Fruit fly (Drosophila melanogaster) whole organism: ENCODE measurements around the gene Cda5.

Source experiments
- CG8478 ChIP-seq: fragments of >200 bp; optimal IDR thresholded peaks from 2 replicates; lab custom pipeline; 2018; ENCODE audit warnings: inconsistent platforms
- Dll ChIP-seq: fragments of >200 bp; optimal IDR thresholded peaks from 2 replicates; lab custom pipeline; 2017
- EcR ChIP-seq, 2 experiments: fragments of >200 bp; optimal IDR thresholded peaks; 2 replicates each; lab custom pipeline; 2017; ENCODE audit warnings: missing biosample characterization in 2 of 2, missing genetic modification characterization in 2 of 2, missing genetic modification reagents in 2 of 2
- pan ChIP-seq: fragments of >200 bp; optimal IDR thresholded peaks from 2 replicates; lab custom pipeline; 2017
- psq ChIP-seq: fragments of >200 bp; optimal IDR thresholded peaks from 2 replicates; lab custom pipeline; 2017
- usp ChIP-seq: fragments of >200 bp; optimal IDR thresholded peaks from 2 replicates; lab custom pipeline; 2017; ENCODE audit warnings: missing biosample characterization, missing genetic modification characterization, mixed read lengths

Cda5 gene

DNA sequence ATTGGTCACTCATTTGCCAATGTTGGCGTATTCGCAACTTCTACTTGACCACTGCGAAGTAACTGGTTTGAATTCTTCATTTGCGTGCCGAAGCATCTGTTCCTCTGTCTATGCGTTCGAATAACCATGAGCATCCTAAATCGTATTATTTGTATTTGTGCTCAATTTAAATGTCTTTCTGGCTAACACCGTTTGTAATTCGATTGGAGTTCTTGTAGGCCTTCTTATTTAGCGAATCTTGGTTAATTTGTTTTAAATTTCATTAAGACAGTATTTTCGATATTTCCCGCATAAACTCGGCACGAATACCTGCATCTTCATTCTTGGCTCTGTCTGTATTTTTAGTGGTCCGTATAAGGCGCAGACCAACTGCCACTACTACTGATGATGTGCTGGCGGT lies 26.6 kb upstream of the Cda5 start:
- TF ChIP-seq CG8478 (lab: Kevin White, UChicago) (no peak), EcR (GFP tag; optimal IDR thresholded peaks at IDR 0.05; lab: Kevin White, UChicago) (no peak), Dll (lab: Kevin White, UChicago) (no peak), pan (lab: Kevin White, UChicago) (no peak), psq (lab: Kevin White, UChicago) (no peak), usp (GFP tag; lab: Kevin White, UChicago) (no peak)

DNA sequence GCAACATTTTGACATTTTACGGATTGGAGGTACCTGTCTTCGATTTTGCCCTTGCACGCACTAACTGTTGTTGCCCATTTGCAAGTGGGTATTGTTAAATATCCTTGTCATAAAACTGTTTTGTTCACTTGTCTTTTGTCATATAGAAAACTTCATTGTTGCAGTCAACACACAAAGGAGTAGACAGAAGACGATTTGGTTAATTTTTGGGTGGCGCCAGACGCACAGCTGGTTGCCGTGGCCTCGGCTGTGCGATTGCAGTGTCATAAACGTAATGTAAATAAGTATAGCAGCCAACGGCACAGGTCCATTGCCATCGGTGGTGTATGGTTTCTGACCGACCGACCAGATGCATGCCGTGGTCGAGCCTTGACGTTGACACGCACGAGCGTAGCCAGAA lies 26.1 kb upstream of the Cda5 start:
- TF ChIP-seq pan (lab: Kevin White, UChicago) (no peak), usp (GFP tag; lab: Kevin White, UChicago) (no peak), Dll (lab: Kevin White, UChicago) (no peak), psq (lab: Kevin White, UChicago) (no peak), EcR (GFP tag; optimal IDR thresholded peaks at IDR 0.05; lab: Kevin White, UChicago) (no peak), CG8478 (lab: Kevin White, UChicago) (no peak)

DNA sequence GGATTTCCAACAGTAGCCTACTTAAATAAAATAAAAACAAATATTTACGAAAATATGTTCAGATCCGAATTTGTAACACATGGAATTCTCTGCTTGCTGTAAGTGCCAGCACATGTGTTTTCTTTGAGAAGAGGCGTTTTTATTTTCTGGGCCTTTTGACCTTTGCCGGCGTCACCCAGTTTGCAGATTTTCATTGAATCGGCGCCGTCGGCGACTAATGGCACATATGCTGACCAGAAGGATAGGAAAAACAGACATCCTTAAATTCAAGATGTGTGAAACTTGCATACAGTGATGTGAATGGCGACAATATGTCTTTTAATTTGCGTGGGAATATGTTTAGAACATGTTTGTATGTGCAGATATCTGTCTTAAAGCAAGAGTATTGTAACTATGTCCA lies 24.9 kb upstream of the Cda5 start:
- TF ChIP-seq CG8478 (lab: Kevin White, UChicago) = no peak
- TF ChIP-seq Dll (lab: Kevin White, UChicago) = no peak
- TF ChIP-seq EcR (GFP tag; optimal IDR thresholded peaks at IDR 0.05; lab: Kevin White, UChicago) = no peak
- TF ChIP-seq pan (lab: Kevin White, UChicago) = no peak
- no peak for TF ChIP-seq usp (GFP tag; lab: Kevin White, UChicago)
- TF ChIP-seq psq (lab: Kevin White, UChicago) = no peak

DNA sequence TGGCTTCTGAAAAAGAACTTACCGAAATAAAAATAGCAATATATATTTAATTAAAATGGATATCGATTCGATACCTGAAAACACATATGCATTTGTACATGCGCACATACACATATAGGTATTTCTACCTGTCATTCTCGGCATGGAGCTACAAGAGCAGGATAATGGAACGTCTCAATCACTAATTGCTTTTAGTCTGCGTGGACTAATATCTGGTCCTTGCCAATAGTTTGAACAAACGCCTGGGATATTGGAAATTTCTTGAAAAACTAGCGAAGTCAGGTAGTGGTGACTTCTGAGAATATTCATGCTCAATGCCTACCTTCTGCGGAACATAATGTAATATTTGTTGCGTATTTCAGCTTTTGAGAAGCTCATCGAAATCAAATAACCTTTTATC lies 24.0 kb upstream of the Cda5 start:
- TF ChIP-seq CG8478 (lab: Kevin White, UChicago) (no peak), Dll (lab: Kevin White, UChicago) (no peak), psq (lab: Kevin White, UChicago) (no peak), EcR (GFP tag; optimal IDR thresholded peaks at IDR 0.05; lab: Kevin White, UChicago) (no peak), pan (lab: Kevin White, UChicago) (no peak), usp (GFP tag; lab: Kevin White, UChicago) (no peak)

DNA sequence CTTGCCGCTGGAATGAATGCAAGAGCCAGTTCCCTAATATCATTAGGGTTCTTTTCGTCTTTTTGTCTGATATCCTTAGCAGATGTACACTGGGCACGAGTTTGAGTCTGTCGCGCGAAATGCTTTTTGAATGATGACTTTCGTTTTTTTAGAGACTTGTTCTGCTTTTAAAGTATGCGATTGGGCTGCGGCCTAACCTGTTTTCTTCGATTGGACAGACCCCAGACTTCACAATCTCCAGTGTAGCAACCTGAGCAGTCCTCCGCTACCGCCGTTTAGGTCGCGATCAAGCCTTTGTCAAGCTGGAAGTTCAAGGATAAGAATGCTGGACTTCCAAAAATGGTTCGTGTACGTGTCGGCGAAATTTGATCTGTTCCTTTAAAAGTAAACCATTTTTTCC lies 23.3 kb upstream of the Cda5 start:
- no peak for TF ChIP-seq Dll (lab: Kevin White, UChicago)

DNA sequence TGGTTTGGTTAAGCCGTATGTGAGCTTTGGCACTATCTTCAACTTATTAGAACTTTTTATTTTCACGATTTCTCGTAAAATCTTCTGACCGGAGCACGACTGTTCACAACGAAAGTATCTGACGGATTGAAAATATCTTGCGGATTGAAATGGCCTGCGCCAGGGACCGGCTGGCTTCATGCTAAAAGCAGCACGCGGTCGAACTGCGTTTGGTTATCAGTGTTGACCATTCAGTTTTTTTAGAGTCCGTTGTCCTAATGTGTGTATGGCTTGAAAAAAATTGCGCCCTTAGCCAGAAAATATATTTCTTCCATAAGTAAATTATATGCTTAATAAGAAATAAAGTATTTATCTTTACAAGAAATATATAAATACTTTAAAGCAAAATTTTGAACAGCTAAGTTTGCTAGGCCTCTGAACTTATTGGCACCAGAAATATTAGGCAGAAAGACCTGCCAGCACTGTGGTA lies 22.1 kb upstream of the Cda5 start, which contains the start of gene net:
net (minus strand) TSS at position 133 of the 469 bp plus-strand sequence.
- no peak for TF ChIP-seq usp (GFP tag; lab: Kevin White, UChicago)
- TF ChIP-seq pan (lab: Kevin White, UChicago) = no peak
- TF ChIP-seq Dll (lab: Kevin White, UChicago) = no peak
- TF ChIP-seq EcR (GFP tag; optimal IDR thresholded peaks at IDR 0.05; lab: Kevin White, UChicago) = no peak
- no peak for TF ChIP-seq psq (lab: Kevin White, UChicago)
- TF ChIP-seq CG8478 (lab: Kevin White, UChicago) = no peak

DNA sequence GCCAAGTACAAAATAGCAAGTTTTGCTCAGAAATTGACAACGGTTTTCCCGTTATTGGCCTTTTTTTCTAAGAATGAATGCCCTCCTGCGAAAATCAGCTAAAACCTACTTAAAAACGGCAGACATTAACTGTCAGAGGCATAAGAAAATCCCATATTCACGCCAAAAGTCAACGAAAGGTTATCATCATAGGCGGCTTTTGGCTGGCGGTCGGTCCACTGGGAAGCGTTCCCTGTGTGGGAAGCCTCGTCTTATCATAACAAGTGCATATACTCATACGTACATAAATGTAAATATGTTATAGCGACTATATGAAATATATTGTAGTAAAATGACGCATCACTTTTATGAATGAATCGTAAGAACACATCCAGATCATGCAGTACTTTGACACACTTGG lies 20.5 kb upstream of the Cda5 start:
- TF ChIP-seq CG8478 (lab: Kevin White, UChicago) = no peak

DNA sequence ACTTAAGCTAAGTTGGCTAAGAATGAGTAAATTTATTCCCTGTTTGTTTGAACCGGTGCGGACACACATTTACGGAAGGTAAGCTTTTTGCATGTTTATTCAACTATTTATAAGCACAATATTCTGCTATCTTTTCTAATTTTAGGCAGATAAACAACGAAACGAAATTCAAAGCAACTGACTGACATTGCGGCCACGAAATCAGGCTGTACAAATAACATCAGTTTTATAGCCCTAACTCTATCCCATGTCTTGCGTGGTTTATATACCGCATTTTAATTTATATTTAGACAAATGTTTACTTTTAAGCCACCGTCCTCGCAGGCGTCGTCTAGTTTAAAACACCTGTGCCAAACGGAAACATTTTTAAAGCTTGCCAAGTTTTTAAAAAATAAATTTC lies 19.9 kb upstream of the Cda5 start:
- TF ChIP-seq psq (lab: Kevin White, UChicago) (no peak), usp (GFP tag; lab: Kevin White, UChicago) (no peak), pan (lab: Kevin White, UChicago) (no peak), Dll (lab: Kevin White, UChicago) (no peak), EcR (GFP tag; optimal IDR thresholded peaks at IDR 0.05; lab: Kevin White, UChicago) (no peak), CG8478 (lab: Kevin White, UChicago) (no peak)

DNA sequence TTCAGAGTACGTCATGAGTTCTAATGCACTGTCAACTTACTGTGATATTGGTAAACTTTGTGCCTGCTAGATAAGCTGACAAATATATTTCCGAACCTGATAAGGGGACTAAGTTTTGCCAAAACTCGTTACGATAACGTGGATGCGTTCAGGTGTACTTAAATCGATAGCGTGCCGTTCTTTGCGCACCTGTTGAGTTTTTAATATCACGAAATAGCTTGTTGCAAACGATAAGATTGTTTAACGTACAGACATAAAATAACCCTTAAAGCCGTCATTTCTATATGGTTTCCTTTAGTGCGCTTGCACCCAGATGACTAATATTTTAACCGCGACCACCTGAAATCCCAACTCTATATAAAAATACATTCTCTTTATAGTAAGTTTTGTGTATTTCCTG lies 16.9 kb upstream of the Cda5 start:
- TF ChIP-seq CG8478 (lab: Kevin White, UChicago) (no peak), psq (lab: Kevin White, UChicago) (no peak), EcR (GFP tag; optimal IDR thresholded peaks at IDR 0.05; lab: Kevin White, UChicago) (no peak), pan (lab: Kevin White, UChicago) (no peak), usp (GFP tag; lab: Kevin White, UChicago) (no peak), Dll (lab: Kevin White, UChicago) (no peak)

DNA sequence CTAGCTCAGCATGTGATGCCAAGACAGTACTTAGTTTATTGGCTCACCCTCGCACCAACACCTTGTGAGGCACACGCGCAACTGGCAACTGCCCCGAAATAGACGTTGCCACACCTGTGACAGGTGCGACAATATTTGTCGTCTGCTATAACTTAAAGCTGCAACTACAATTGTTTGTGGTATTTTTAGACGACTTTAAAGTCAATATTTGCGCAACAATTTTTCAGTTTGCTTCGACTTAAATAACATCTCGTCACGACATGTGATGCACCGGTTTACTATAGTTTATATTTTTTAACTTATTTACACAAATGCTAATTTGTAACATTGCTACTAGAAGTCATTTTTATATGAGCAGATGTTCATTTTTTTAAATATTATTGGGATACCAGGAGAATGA lies 16.0 kb upstream of the Cda5 start:
- no peak for TF ChIP-seq Dll (lab: Kevin White, UChicago)
- no peak for TF ChIP-seq psq (lab: Kevin White, UChicago)
- TF ChIP-seq pan (lab: Kevin White, UChicago) = no peak
- no peak for TF ChIP-seq EcR (GFP tag; optimal IDR thresholded peaks at IDR 0.05; lab: Kevin White, UChicago)
- no peak for TF ChIP-seq usp (GFP tag; lab: Kevin White, UChicago)
- TF ChIP-seq CG8478 (lab: Kevin White, UChicago) = no peak

DNA sequence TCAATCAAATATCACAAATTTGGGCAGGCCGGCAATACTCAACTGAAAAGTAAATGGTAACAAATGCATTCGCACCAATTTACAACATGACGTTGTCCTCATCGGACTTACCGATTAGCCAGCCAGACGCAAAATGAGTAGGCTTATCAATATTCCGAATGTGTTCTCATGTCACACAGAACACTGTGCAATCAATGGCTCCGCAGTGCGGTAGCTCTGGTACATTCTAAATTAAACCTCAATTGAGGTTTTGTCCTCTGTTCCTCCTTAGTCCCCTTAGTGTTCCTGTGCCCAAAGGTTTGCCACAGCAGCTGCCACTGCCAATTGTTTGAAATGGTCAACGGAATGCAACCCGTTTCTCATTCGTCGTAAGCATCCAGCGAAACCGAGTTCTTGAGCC lies 13.6 kb upstream of the Cda5 start:
- TF ChIP-seq usp (GFP tag; lab: Kevin White, UChicago) (no peak), EcR (GFP tag; optimal IDR thresholded peaks at IDR 0.05; lab: Kevin White, UChicago) (no peak), psq (lab: Kevin White, UChicago) (no peak), pan (lab: Kevin White, UChicago) (no peak), CG8478 (lab: Kevin White, UChicago) (no peak), Dll (lab: Kevin White, UChicago) (no peak)

DNA sequence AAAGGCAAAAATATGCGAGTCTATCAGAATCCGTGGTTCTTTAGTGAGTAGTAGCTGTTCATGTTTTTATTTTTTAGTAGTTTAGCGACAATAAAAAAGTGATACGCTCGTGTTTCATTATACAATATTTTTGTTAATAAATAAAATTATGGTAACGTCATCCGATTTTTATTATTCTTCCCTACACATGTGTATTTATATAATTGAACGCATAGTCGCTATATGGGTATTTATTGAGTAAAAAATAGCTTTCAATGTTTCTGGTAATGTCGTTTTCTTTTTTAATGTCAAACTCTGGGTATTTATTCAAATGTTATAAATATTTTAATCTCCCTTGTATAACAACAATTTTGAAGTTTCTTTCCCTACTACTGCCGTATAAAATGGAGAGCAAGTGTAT lies 10.8 kb upstream of the Cda5 start, which contains the start of gene CG11374:
CG11374 (plus strand) TSS at position 301 of the 400 bp plus-strand sequence.
- TF ChIP-seq EcR (GFP tag; optimal IDR thresholded peaks at IDR 0.05; lab: Kevin White, UChicago) = no peak
